Worm (Caenorhabditis elegans) whole organism, L1 larva: ENCODE measurements around the gene F46B6.9.

Experiments
- lin-39 ChIP-seq: fragments of 150-350 bp; optimal IDR thresholded peaks from 2 replicates; lab custom pipeline; 2014; ENCODE audit warnings: missing biosample characterization, missing genetic modification reagents, missing genetic modification characterization
- nhr-76 ChIP-seq: sonication (generic microtip); optimal IDR thresholded peaks from 2 replicates; lab custom pipeline; 2017; ENCODE audit warnings: missing biosample characterization, missing genetic modification characterization
- snpc-4 ChIP-seq: fragments of 150-350 bp; optimal IDR thresholded peaks from 2 replicates; lab custom pipeline; 2014; ENCODE audit warnings: missing biosample characterization, missing genetic modification characterization

DNA sequence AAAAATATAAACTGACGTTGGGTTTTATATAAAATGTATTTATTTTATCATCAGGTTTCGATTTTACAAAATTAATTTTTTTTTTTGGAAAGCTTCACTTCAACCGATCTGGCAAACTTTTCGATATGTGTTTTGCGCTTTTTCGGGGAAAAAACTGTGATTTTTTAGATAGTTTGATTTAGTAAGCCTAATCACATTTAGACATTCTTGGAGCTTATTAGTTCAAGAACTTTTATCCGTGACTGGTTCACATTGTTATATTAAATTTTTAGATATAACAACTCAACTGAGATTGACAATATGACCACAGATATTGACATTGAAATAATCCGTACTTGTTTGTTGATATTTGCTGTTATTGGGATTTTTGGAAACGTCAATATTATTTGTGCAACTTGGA is 41.0 kb downstream of the F46B6.9 start, which contains the start of gene srsx-21:
- no peak for TF ChIP-seq snpc-4 (tag; lab: Kevin White, UChicago)
- TF ChIP-seq nhr-76 (tag; lab: Kevin White, UChicago), result no peak
- TF ChIP-seq lin-39 (tag; lab: Kevin White, UChicago), result no peak
